Worm (Caenorhabditis elegans): ENCODE measurements around the gene ifb-2.

The ifb-2 gene

DNA sequence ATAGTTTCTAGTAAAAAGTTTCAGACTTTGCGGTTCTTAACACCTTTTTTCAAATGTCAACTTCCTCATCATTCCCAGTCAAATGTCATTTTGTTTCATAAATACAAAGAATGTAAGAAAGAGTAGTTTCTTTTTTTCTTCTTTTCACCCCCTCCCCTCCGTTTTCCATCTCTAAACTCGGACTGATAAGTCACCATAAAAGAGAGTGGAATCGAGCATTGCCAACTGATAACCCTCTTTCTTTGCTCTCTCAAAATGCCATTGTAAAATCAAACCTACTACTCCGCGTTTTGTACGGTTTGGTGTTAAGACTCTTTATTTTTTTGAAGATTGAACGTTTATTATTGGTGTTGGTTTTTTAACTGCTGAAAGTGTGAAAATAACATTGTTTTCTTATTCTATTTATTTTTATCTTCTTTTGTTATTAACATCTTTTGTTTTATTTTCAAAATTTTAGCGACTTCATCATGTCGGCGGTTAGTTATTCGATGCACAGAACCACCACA lies at the start of gene ifb-2:
Gene ifb-2, plus strand, starts transcription at position 456 of the 506 bp plus-strand sequence.
- no peak for TF ChIP-seq efl-3 (GFP tag; optimal IDR thresholded peaks at IDR 0.05)
- no peak for TF ChIP-seq vab-15 (tag; optimal IDR thresholded peaks at IDR 0.05)
- TF ChIP-seq lin-35 (GFP tag; optimal IDR thresholded peaks at IDR 0.05), result peak in 1 of 2 experiments; percentile 15
- TF ChIP-seq sup-37 (GFP tag; optimal IDR thresholded peaks at IDR 0.05), result no peak
- TF ChIP-seq ztf-4 (tag; optimal IDR thresholded peaks at IDR 0.05), result no peak
- TF ChIP-seq swsn-7 (tag; optimal IDR thresholded peaks at IDR 0.05), result no peak
- TF ChIP-seq mab-9 (GFP tag; IDR thresholded peaks at IDR 0.05), result no peak
- TF ChIP-seq hlh-17 (GFP tag; optimal IDR thresholded peaks at IDR 0.05; ENCODE audit: borderline replicate concordance), result no peak
- peak; percentile 90 for TF ChIP-seq elt-2 (tag; optimal IDR thresholded peaks at IDR 0.05)

- TF ChIP-seq ets-5 (GFP tag; IDR thresholded peaks at IDR 0.05) (no peak), elt-2 (tag; optimal IDR thresholded peaks at IDR 0.05) (peak; percentile 87), jun-1 (tag; optimal IDR thresholded peaks at IDR 0.05) (peak; percentile 9), alr-1 (tag; optimal IDR thresholded peaks at IDR 0.05; ENCODE audit: borderline replicate concordance) (no peak), ceh-90 (tag; optimal IDR thresholded peaks at IDR 0.05) (no peak), elt-3 (tag; optimal IDR thresholded peaks at IDR 0.05) (peak in 1 of 6 experiments; percentile 35), aly-2 (tag; optimal IDR thresholded peaks at IDR 0.05) (peak; percentile 49), ces-1 (GFP tag; optimal IDR thresholded peaks at IDR 0.05) (no peak), nhr-19 (GFP tag; conservative IDR thresholded peaks at IDR 0.05) (peak; percentile 89), C04F5.9 (tag; optimal IDR thresholded peaks at IDR 0.05) (peak; percentile 25), lin-39 (tag; optimal IDR thresholded peaks at IDR 0.05) (peak; percentile 87), mab-9 (GFP tag; IDR thresholded peaks at IDR 0.05) (peak; percentile 35; the same call in 1 of the 2 replicates), blmp-1 (tag; optimal IDR thresholded peaks at IDR 0.05) (peak; percentile 17), lin-15B (tag; optimal IDR thresholded peaks at IDR 0.05) (peak; percentile 36), rnt-1 (tag; optimal IDR thresholded peaks at IDR 0.05) (peak; percentile 93), snu-23 (GFP tag; optimal IDR thresholded peaks at IDR 0.05) (peak; percentile 84), egl-27 (tag; optimal IDR thresholded peaks at IDR 0.05) (peak in 1 of 2 experiments; percentile 57), fkh-8 (tag; optimal IDR thresholded peaks at IDR 0.05) (no peak), tlp-1 (tag; optimal IDR thresholded peaks at IDR 0.05) (no peak), tbx-2 (tag; optimal IDR thresholded peaks at IDR 0.05) (peak; percentile 75), unc-130 (tag; optimal IDR thresholded peaks at IDR 0.05) (peak; percentile 43), nhr-90 (tag; optimal IDR thresholded peaks at IDR 0.05; ENCODE audit: poor library complexity) (peak; percentile 87), isw-1 (GFP tag; IDR thresholded peaks at IDR 0.05) (peak; percentile 20), ceh-63 (GFP tag; optimal IDR thresholded peaks at IDR 0.05) (no peak), sup-37 (GFP tag; optimal IDR thresholded peaks at IDR 0.05) (peak; percentile 54), nhr-76 (tag; optimal IDR thresholded peaks at IDR 0.05) (no peak), nhr-77 (tag; optimal IDR thresholded peaks at IDR 0.05) (peak; percentile 60), nhr-85 (tag) (peak; percentile 91), grh-1 (GFP tag; IDR thresholded peaks at IDR 0.05) (peak; percentile 67), C16A3.4 (tag; optimal IDR thresholded peaks at IDR 0.05) (peak; percentile 21), hpl-2 (GFP tag; optimal IDR thresholded peaks at IDR 0.05) (no peak), unc-86 (tag; optimal IDR thresholded peaks at IDR 0.05) (peak; percentile 40), ceh-88 (GFP tag; IDR thresholded peaks at IDR 0.05) (no peak), mep-1 (tag; optimal IDR thresholded peaks at IDR 0.05) (peak; percentile 51), fos-1 (tag; optimal IDR thresholded peaks at IDR 0.05) (peak; percentile 70), nhr-28 (tag; optimal IDR thresholded peaks at IDR 0.05) (no peak), hlh-4 (tag; optimal IDR thresholded peaks at IDR 0.05) (no peak), nhr-71 (tag; optimal IDR thresholded peaks at IDR 0.05) (peak; percentile 89), ceh-8 (GFP tag; optimal IDR thresholded peaks at IDR 0.05) (no peak), dpl-1 (GFP tag; optimal IDR thresholded peaks at IDR 0.05) (peak; percentile 40 to 50 (median 43)), nhr-20 (tag; optimal IDR thresholded peaks at IDR 0.05) (peak; percentile 78), xbp-1 (tag; optimal IDR thresholded peaks at IDR 0.05) (peak; percentile 67), ztf-4 (tag; optimal IDR thresholded peaks at IDR 0.05) (peak; percentile 12), zag-1 (tag; optimal IDR thresholded peaks at IDR 0.05) (no peak), lsy-2 (tag; optimal IDR thresholded peaks at IDR 0.05) (peak; percentile 55 to 77)
Measured at ce11 chrII:5701485-5701884, 48.5 kb upstream of the ifb-2 start.

Data from whole organism, L1 larva.